Worm (Caenorhabditis elegans) whole organism, mixed stage, embryonic: Measurements from ENCODE around the gene C09G1.4.

Experiments used
- blmp-1 ChIP-seq: fragments of 150-350 bp; optimal IDR thresholded peaks from 2 replicates; lab custom pipeline; 2014; ENCODE audit warnings: missing biosample characterization, missing genetic modification characterization
- cnd-1 ChIP-seq: fragments of 200-800 bp; sonication (Bioruptor generic); optimal IDR thresholded peaks from 2 replicates; lab custom pipeline; 2018; ENCODE audit warnings: mild to moderate bottlenecking, missing genetic modification characterization, missing compliant biosample characterization
- mab-5 ChIP-seq: fragments of 150-350 bp; optimal IDR thresholded peaks from 2 replicates; lab custom pipeline; 2014; ENCODE audit warnings: missing biosample characterization, missing genetic modification characterization
- nhr-28 ChIP-seq: fragments of 150-350 bp; optimal IDR thresholded peaks from 2 replicates; lab custom pipeline; 2014; ENCODE audit warnings: missing biosample characterization, missing genetic modification characterization
- pha-4 ChIP-seq: fragments of 150-350 bp; optimal IDR thresholded peaks from 2 replicates; lab custom pipeline; 2018; ENCODE audit warnings: missing biosample characterization, missing genetic modification reagents, missing genetic modification characterization
- unc-39 ChIP-seq: fragments of 150-350 bp; optimal IDR thresholded peaks from 2 replicates; lab custom pipeline; 2014; ENCODE audit warnings: missing biosample characterization, missing genetic modification characterization

DNA sequence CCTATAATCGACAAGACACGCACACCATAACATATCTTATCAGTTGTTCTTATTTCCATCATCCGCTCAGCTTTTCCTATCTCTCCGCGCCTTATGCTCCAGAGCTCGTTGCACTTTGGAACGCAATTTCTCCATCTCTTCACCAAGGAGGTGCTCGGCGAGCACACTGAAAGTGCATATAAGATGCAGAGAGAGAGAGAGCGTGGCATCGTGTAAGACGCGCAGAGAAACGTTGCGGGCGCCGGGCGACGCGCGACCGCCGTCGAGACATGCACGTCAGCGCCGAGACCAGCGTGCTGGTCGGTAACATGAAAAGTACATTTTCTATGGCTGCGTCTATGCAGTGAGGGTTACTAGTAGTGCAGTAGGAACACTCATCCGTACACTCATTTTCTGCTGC lies 18.1 kb upstream of the C09G1.4 start:
- TF ChIP-seq pha-4 (no peak), mab-5 (tag; lab: Kevin White, UChicago) (no peak), blmp-1 (tag; lab: Kevin White, UChicago) (no peak), nhr-28 (tag; lab: Kevin White, UChicago) (no peak), unc-39 (tag; lab: Kevin White, UChicago) (no peak), cnd-1 (no peak)
